Worm (Caenorhabditis elegans) whole organism, early embryonic: ENCODE results near the gene EEED8.14.
A peak's percentile ranks its signal among the peaks of the same experiment; 100 is the strongest.

ENCODE experiments used
- B0310.2 ChIP-seq: sonication (generic microtip); optimal IDR thresholded peaks from 2 replicates; lab custom pipeline; 2016; ENCODE audit warnings: mild to moderate bottlenecking, missing genetic modification characterization, missing compliant biosample characterization
- F13C5.2 ChIP-seq: sonication (generic microtip); optimal IDR thresholded peaks from 2 replicates; lab custom pipeline; 2017; ENCODE audit warnings: mild to moderate bottlenecking, missing genetic modification characterization, inconsistent platforms, missing compliant biosample characterization
- aly-1 ChIP-seq: sonication (generic microtip); optimal IDR thresholded peaks from 2 replicates; lab custom pipeline; 2016; ENCODE audit warnings: missing genetic modification characterization, missing compliant biosample characterization
- ama-1 ChIP-seq: fragments of 150-350 bp; optimal IDR thresholded peaks from 2 replicates; lab custom pipeline; 2014
- ceh-13 ChIP-seq: fragments of 200-800 bp; sonication (Bioruptor generic); optimal IDR thresholded peaks from 2 replicates; lab custom pipeline; 2018; ENCODE audit warnings: mild to moderate bottlenecking, missing genetic modification characterization, missing compliant biosample characterization
- ceh-36 ChIP-seq: sonication (generic microtip); optimal IDR thresholded peaks from 2 replicates; lab custom pipeline; 2016; ENCODE audit warnings: missing genetic modification characterization, inconsistent platforms, missing compliant biosample characterization
- ets-7 ChIP-seq: sonication (generic microtip); optimal IDR thresholded peaks from 2 replicates; lab custom pipeline; 2016; ENCODE audit warnings: missing genotype, missing genetic modification characterization, missing compliant biosample characterization
- flt-1 ChIP-seq: fragments of 200-800 bp; sonication (Bioruptor generic); IDR thresholded peaks from 2 replicates; pipeline ENCODE4 v1.3.6; 2022; ENCODE audit warnings: missing genetic modification characterization, missing compliant biosample characterization
- hmbx-1 ChIP-seq: sonication (generic microtip); optimal IDR thresholded peaks from 2 replicates; lab custom pipeline; 2016; ENCODE audit warnings: mild to moderate bottlenecking, missing genetic modification characterization, missing compliant biosample characterization
- hmg-4 ChIP-seq: fragments of 200-800 bp; sonication (Bioruptor generic); optimal IDR thresholded peaks from 2 replicates; lab custom pipeline; 2018; ENCODE audit warnings: mild to moderate bottlenecking, missing genetic modification characterization, missing compliant biosample characterization
- hnd-1 ChIP-seq: sonication (generic microtip); optimal IDR thresholded peaks from 2 replicates; lab custom pipeline; 2016; ENCODE audit warnings: missing genetic modification characterization, missing compliant biosample characterization
- pes-1 ChIP-seq: fragments of 200-800 bp; sonication (Bioruptor generic); IDR thresholded peaks from 2 replicates; pipeline ENCODE4 v1.3.6; 2022; ENCODE audit warnings: missing genetic modification reagents, missing genetic modification characterization, missing compliant biosample characterization
- scrt-1 ChIP-seq: fragments of 200-800 bp; sonication (Bioruptor generic); IDR thresholded peaks from 2 replicates; pipeline ENCODE4 v1.3.6; 2022; ENCODE audit warnings: missing genetic modification characterization, missing compliant biosample characterization
- sea-1 ChIP-seq: fragments of 200-800 bp; sonication (Bioruptor generic); conservative IDR thresholded peaks from 2 replicates; pipeline ENCODE4 v1.3.6; 2022; ENCODE audit warnings: missing genetic modification characterization, missing compliant biosample characterization
- tbx-11 ChIP-seq: fragments of 200-800 bp; sonication (Bioruptor generic); IDR thresholded peaks from 2 replicates; pipeline ENCODE4 v1.3.6; 2022; ENCODE audit warnings: missing genetic modification characterization, missing compliant biosample characterization
- tbx-37 ChIP-seq: fragments of 200-800 bp; sonication (Bioruptor generic); conservative IDR thresholded peaks from 2 replicates; pipeline ENCODE4 v1.3.6; 2022; ENCODE audit warnings: missing genetic modification reagents, missing genetic modification characterization, missing compliant biosample characterization
- tra-4 ChIP-seq: sonication (generic microtip); optimal IDR thresholded peaks from 2 replicates; lab custom pipeline; 2017; ENCODE audit warnings: missing genetic modification characterization, missing compliant biosample characterization

The EEED8.14 gene

DNA sequence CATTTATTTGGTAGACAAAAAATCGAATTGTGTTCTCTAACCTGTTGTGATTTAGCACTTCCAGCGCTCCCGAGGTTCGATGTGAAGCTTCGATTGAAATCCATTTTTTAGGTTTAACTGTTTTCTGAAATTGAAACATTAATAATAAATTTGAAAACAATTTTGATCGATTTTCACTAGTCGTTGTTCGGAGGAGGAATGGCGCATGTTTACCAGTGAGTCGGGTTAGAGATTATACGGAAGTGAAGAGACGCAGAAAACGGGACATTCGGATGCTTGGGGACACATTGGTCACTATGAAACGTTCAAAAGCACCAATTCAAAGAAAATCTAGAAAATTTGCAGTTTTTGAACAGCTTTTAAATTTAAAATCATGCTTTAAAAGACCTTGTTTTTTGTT is 15.1 kb downstream of the EEED8.14 start, which contains the start of gene fbxl-3:
TSS of gene fbxl-3 (minus strand) at position 124 of the 400 bp plus-strand sequence.
- no peak for TF ChIP-seq hmg-4 (GFP tag; lab: Kevin White, UChicago)
- no peak for TF ChIP-seq tra-4 (tag; lab: Kevin White, UChicago)
- TF ChIP-seq F13C5.2 (tag; lab: Kevin White, UChicago): no peak
- TF ChIP-seq ama-1 (lab: Kevin White, UChicago): no peak
- no peak for TF ChIP-seq flt-1
- no peak for TF ChIP-seq hnd-1 (tag; lab: Kevin White, UChicago)
- no peak for TF ChIP-seq ceh-36
- TF ChIP-seq tbx-37 (GFP tag; lab: Robert Waterston, UW): no peak
- TF ChIP-seq ceh-13 (GFP tag; lab: Kevin White, UChicago): no peak
- no peak for TF ChIP-seq B0310.2 (tag; lab: Kevin White, UChicago)
- TF ChIP-seq pes-1 (GFP tag; lab: Robert Waterston, UW): no peak
- TF ChIP-seq tbx-11: no peak
- TF ChIP-seq scrt-1 (GFP tag; lab: Robert Waterston, UW): no peak
- no peak for TF ChIP-seq ets-7 (tag; lab: Kevin White, UChicago)
- no peak for TF ChIP-seq hmbx-1 (tag; lab: Kevin White, UChicago)
- no peak for TF ChIP-seq aly-1 (tag; lab: Kevin White, UChicago)
- TF ChIP-seq sea-1 (GFP tag; lab: Robert Waterston, UW): no peak

DNA sequence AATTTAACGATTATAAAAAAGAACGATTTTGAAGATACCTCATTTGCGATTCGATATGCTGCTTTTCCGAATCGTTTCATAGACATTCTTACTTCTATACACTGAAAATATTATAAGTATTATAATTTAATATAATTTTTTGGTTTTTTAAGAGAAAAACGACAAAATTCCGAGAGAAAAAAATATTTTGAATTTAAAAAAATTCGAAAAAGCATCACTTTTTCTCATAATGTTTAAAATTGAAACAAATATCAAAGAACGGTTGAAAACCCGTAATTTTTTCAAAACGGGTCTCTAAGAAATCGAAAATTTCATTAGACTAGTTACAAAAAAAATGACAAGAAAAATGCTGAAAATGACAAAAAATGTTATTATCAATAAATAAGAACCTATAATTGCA is 18.3 kb downstream of the EEED8.14 start, which contains the start of gene pink-1:
TSS of gene pink-1 (minus strand) at position 101 of the 400 bp plus-strand sequence.
- TF ChIP-seq tbx-37 (GFP tag; lab: Robert Waterston, UW) (no peak), ceh-36 (no peak), hmg-4 (GFP tag; lab: Kevin White, UChicago) (no peak), tbx-11 (no peak), scrt-1 (GFP tag; lab: Robert Waterston, UW) (no peak), hnd-1 (tag; lab: Kevin White, UChicago) (no peak), hmbx-1 (tag; lab: Kevin White, UChicago) (no peak), flt-1 (no peak), B0310.2 (tag; lab: Kevin White, UChicago) (no peak), tra-4 (tag; lab: Kevin White, UChicago) (no peak), sea-1 (GFP tag; lab: Robert Waterston, UW) (no peak), ets-7 (tag; lab: Kevin White, UChicago) (no peak), pes-1 (GFP tag; lab: Robert Waterston, UW) (no peak), F13C5.2 (tag; lab: Kevin White, UChicago) (no peak), ama-1 (lab: Kevin White, UChicago) (no peak), ceh-13 (GFP tag; lab: Kevin White, UChicago) (no peak), aly-1 (tag; lab: Kevin White, UChicago) (no peak)

DNA sequence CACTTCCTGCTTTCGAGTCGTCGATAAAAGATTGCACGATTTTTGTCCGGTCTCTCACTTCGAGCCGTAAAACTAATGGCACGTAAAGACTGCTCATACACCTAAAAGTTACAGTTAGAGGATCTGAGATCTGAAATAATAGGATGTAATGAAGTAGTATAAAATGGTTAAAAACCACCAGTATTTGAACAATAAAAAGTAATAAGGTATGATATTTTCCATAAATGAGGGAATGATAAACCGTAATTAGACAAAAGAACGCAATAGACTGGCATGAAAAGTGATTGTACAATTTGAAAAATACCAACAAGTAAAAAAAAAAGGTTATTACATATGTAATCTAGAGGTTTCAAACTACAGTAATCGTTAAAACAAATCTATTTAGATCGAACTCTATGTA is 20.8 kb downstream of the EEED8.14 start, which contains the start of gene brap-2:
TSS of gene brap-2 (minus strand) at position 101 of the 400 bp plus-strand sequence.
- no peak for TF ChIP-seq hnd-1 (tag; lab: Kevin White, UChicago)
- TF ChIP-seq flt-1: no peak
- no peak for TF ChIP-seq ceh-36
- TF ChIP-seq ets-7 (tag; lab: Kevin White, UChicago): no peak
- no peak for TF ChIP-seq hmg-4 (GFP tag; lab: Kevin White, UChicago)
- TF ChIP-seq sea-1 (GFP tag; lab: Robert Waterston, UW): no peak
- no peak for TF ChIP-seq scrt-1 (GFP tag; lab: Robert Waterston, UW)
- no peak for TF ChIP-seq B0310.2 (tag; lab: Kevin White, UChicago)
- TF ChIP-seq tra-4 (tag; lab: Kevin White, UChicago): no peak
- TF ChIP-seq F13C5.2 (tag; lab: Kevin White, UChicago): no peak
- TF ChIP-seq tbx-11: no peak
- no peak for TF ChIP-seq hmbx-1 (tag; lab: Kevin White, UChicago)
- TF ChIP-seq aly-1 (tag; lab: Kevin White, UChicago): no peak

DNA sequence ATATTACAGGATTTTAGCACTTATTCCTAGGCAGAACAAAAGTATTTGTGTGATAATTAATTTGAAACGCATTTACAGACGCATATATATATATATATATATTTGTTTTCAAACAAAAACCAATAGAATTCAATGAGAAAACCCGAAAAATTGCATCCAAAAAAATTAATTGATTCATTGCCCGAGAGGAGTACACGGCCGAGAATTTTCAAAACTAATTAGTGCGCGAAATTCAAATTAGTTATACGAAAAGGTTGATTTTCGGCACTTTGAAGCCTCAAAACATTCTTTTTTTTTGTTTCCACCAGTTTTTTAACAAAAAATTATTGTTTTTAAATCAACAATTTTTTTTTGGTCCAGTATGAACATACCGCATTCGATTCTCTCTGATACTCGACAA is 22.4 kb downstream of the EEED8.14 start:
- TF ChIP-seq scrt-1 (GFP tag; lab: Robert Waterston, UW) (no peak), B0310.2 (tag; lab: Kevin White, UChicago) (no peak), tra-4 (tag; lab: Kevin White, UChicago) (no peak), aly-1 (tag; lab: Kevin White, UChicago) (no peak), hmg-4 (GFP tag; lab: Kevin White, UChicago) (no peak), sea-1 (GFP tag; lab: Robert Waterston, UW) (no peak), pes-1 (GFP tag; lab: Robert Waterston, UW) (no peak), ceh-36 (no peak), ets-7 (tag; lab: Kevin White, UChicago) (no peak), flt-1 (no peak), tbx-11 (no peak), hmbx-1 (tag; lab: Kevin White, UChicago) (no peak), ceh-13 (GFP tag; lab: Kevin White, UChicago) (no peak), tbx-37 (GFP tag; lab: Robert Waterston, UW) (no peak), hnd-1 (tag; lab: Kevin White, UChicago) (no peak), F13C5.2 (tag; lab: Kevin White, UChicago) (no peak), ama-1 (lab: Kevin White, UChicago) (no peak)

DNA sequence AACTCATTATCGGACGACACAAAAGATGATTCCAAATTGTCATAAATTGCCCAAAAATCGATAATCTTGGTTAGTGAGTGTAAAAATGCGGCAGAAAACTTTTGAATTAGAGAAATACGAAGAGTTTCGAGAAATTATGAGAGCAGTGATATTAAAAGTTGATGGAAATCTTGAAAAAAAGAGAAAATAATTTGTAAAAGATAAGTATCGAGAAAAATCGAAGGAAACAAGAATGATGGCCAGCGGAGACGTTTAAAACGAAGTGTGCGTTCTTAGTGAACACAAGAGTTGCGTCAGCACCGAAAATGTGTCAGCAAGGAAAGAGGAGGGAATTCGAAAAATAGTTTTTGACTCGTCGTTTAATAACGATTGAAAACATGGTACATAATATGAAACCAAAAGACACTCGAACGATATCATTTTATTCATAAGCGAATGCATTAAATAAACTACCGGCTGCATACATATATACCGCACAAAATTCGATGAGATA is 24.0 kb downstream of the EEED8.14 start, which contains the start of gene ndx-6:
TSS of gene ndx-6 (minus strand) at position 51 of the 493 bp plus-strand sequence.
- TF ChIP-seq tbx-11 (no peak), hmbx-1 (tag; lab: Kevin White, UChicago) (peak; percentile 7), aly-1 (tag; lab: Kevin White, UChicago) (no peak), ceh-36 (peak; percentile 30), F13C5.2 (tag; lab: Kevin White, UChicago) (peak; percentile 56), ceh-13 (GFP tag; lab: Kevin White, UChicago) (no peak), flt-1 (no peak), hmg-4 (GFP tag; lab: Kevin White, UChicago) (no peak), pes-1 (GFP tag; lab: Robert Waterston, UW) (peak; percentile 66), ets-7 (tag; lab: Kevin White, UChicago) (peak; percentile 20), ama-1 (lab: Kevin White, UChicago) (no peak), sea-1 (GFP tag; lab: Robert Waterston, UW) (no peak), scrt-1 (GFP tag; lab: Robert Waterston, UW) (no peak), tbx-37 (GFP tag; lab: Robert Waterston, UW) (peak; percentile 45; the same call in 1 of the 2 replicates)
